Worm (Caenorhabditis elegans) whole organism, L2 larva: ENCODE data around the gene Y38E10A.9.

ENCODE experiments used
- ZK546.5 ChIP-seq: sonication (generic microtip); optimal IDR thresholded peaks from 2 replicates; lab custom pipeline; 2017; ENCODE audit warnings: missing biosample characterization, missing genetic modification characterization
- alr-1 ChIP-seq: fragments of 150-350 bp; optimal IDR thresholded peaks from 2 replicates; lab custom pipeline; 2014; ENCODE audit warnings: missing biosample characterization, missing genetic modification characterization
- ama-1 ChIP-seq: fragments of 150-350 bp; optimal IDR thresholded peaks from 2 replicates; lab custom pipeline; 2018; ENCODE audit warnings: inconsistent platforms
- ceh-82 ChIP-seq: fragments of 150-350 bp; optimal IDR thresholded peaks from 2 replicates; lab custom pipeline; 2014; ENCODE audit warnings: missing biosample characterization, missing genetic modification characterization
- egl-27 ChIP-seq: sonication (generic microtip); optimal IDR thresholded peaks from 3 replicates; lab custom pipeline; 2017; ENCODE audit warnings: missing biosample characterization, missing genetic modification reagents, missing genetic modification characterization
- lin-13 ChIP-seq: fragments of 150-350 bp; optimal IDR thresholded peaks from 2 replicates; lab custom pipeline; 2014; ENCODE audit warnings: missing biosample characterization, missing genetic modification reagents, missing genetic modification characterization
- nhr-10 ChIP-seq: sonication (generic microtip); optimal IDR thresholded peaks from 2 replicates; lab custom pipeline; 2017; ENCODE audit warnings: missing biosample characterization, missing genetic modification characterization
- nhr-11 ChIP-seq: fragments of 150-350 bp; optimal IDR thresholded peaks from 2 replicates; lab custom pipeline; 2014; ENCODE audit warnings: missing biosample characterization, missing genetic modification characterization
- sma-9 ChIP-seq, 2 experiments: fragments of 150-350 bp in 1 of 2; sonication (generic microtip) in 1 of 2; optimal IDR thresholded peaks; 2 replicates each; lab custom pipeline; 2014 to 2016; ENCODE audit warnings: missing genetic modification characterization in 2 of 2, mild to moderate bottlenecking in 1 of 2, missing biosample characterization in 1 of 2, missing compliant biosample characterization in 1 of 2, missing genetic modification reagents in 1 of 2, moderate library complexity in 1 of 2
- unc-39 ChIP-seq: fragments of 150-350 bp; optimal IDR thresholded peaks from 2 replicates; lab custom pipeline; 2014; ENCODE audit warnings: missing biosample characterization, missing genetic modification characterization
- zag-1 ChIP-seq: fragments of 150-350 bp; optimal IDR thresholded peaks from 2 replicates; lab custom pipeline; 2014; ENCODE audit warnings: missing biosample characterization, missing genetic modification characterization
- ztf-4 ChIP-seq: fragments of 150-350 bp; optimal IDR thresholded peaks from 2 replicates; lab custom pipeline; 2014; ENCODE audit warnings: missing biosample characterization, missing genetic modification characterization

DNA sequence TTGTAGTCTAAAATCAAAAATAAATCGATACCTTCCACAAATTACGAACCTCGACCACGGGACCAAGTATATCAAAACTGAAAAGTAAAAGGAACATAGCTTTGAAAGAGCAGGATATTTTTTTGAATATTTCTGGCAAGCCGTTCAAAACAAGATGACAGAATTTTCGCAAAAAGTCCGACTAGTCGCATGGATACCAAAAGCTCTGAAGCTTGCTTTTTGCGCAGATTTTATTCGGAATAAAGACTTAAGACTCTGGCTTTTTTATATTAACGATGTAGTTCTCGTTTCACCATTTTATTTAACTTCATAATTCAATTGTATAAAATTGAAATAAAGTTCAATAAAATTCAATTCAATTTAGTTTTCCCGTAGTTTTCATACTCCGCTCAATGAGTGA is 35.2 kb upstream of the Y38E10A.9 start, which contains the start of gene Y38E10A.2:
- TF ChIP-seq egl-27 (tag; lab: Kevin White, UChicago) = no peak
- no peak for TF ChIP-seq unc-39 (tag; lab: Kevin White, UChicago)
- no peak for TF ChIP-seq zag-1
- TF ChIP-seq ceh-82 (tag; lab: Kevin White, UChicago) = no peak
- TF ChIP-seq ztf-4 (tag; lab: Kevin White, UChicago) = no peak
- TF ChIP-seq nhr-11 = no peak
- no peak for TF ChIP-seq ZK546.5 (tag; lab: Kevin White, UChicago)
- TF ChIP-seq nhr-10 (tag; lab: Kevin White, UChicago) = no peak
- no peak for TF ChIP-seq lin-13 (GFP tag; lab: Kevin White, UChicago)
- no peak for TF ChIP-seq ama-1 (lab: Kevin White, UChicago)
- TF ChIP-seq alr-1 (tag; lab: Kevin White, UChicago) = no peak
- TF ChIP-seq sma-9 (GFP tag; optimal IDR thresholded peaks at IDR 0.05; lab: Kevin White, UChicago) = no peak
- no peak for TF ChIP-seq sma-9 (tag; optimal IDR thresholded peaks at IDR 0.05; lab: Kevin White, UChicago)
